Fruit fly (Drosophila melanogaster) whole organism, adult: ENCODE data around the gene Dip-C.

Experiments
- CG33017 ChIP-seq: fragments of 200-800 bp; sonication (Bioruptor generic); optimal IDR thresholded peaks from 2 replicates; lab custom pipeline; 2018; ENCODE audit warnings: missing biosample characterization, mild to moderate bottlenecking, missing genetic modification characterization, moderate library complexity
- CG7045 ChIP-seq: fragments of 200-800 bp; sonication (Bioruptor generic); optimal IDR thresholded peaks from 2 replicates; lab custom pipeline; 2017; ENCODE audit warnings: missing biosample characterization, mild to moderate bottlenecking, missing genetic modification characterization
- cic ChIP-seq: fragments of 200-800 bp; sonication (Bioruptor generic); optimal IDR thresholded peaks from 2 replicates; lab custom pipeline; 2017; ENCODE audit warnings: missing biosample characterization, mild to moderate bottlenecking, missing genetic modification characterization, moderate library complexity
- kay ChIP-seq: fragments of 200-800 bp; sonication (Bioruptor generic); peaks from one replicate; lab custom pipeline; 2016; ENCODE audit warnings: missing biosample characterization, missing genetic modification characterization, borderline replicate concordance
- ovo ChIP-seq: fragments of 200-800 bp; sonication (Bioruptor generic); optimal IDR thresholded peaks from 2 replicates; lab custom pipeline; 2016; ENCODE audit warnings: missing biosample characterization, missing genetic modification characterization
- pad ChIP-seq: fragments of 200-800 bp; sonication (Bioruptor generic); optimal IDR thresholded peaks from 3 replicates; lab custom pipeline; 2017; ENCODE audit warnings: missing biosample characterization, missing genetic modification characterization, mild to moderate bottlenecking, moderate library complexity, missing genetic modification reagents

dm6 chr3R:12398054-12398453, 15.5 kb downstream of the Dip-C start:
- TF ChIP-seq pad (GFP tag; lab: Kevin White, UChicago) (no peak), cic (GFP tag; lab: Kevin White, UChicago) (no peak), CG33017 (tag; lab: Kevin White, UChicago) (no peak), kay (GFP tag; lab: Kevin White, UChicago) (peak; percentile 88), ovo (GFP tag; lab: Kevin White, UChicago) (no peak), CG7045 (GFP tag; lab: Kevin White, UChicago) (peak; percentile 49)
